Worm (Caenorhabditis elegans) whole organism, late embryonic: Measurements from ENCODE around the gene Y61A9LA.12.
"Not testable (repeated sequence)": the region's sequence is repeated elsewhere in the genome, so short reads cannot be mapped to it uniquely, and the experiment has no call there.

Experiments used
- C08G9.2 ChIP-seq: sonication (generic microtip); optimal IDR thresholded peaks from 2 replicates; lab custom pipeline; 2016; ENCODE audit warnings: mild to moderate bottlenecking, missing genetic modification characterization, moderate library complexity, missing compliant biosample characterization
- C38D4.7 ChIP-seq: fragments of 200-800 bp; sonication (Bioruptor generic); optimal IDR thresholded peaks from 2 replicates; lab custom pipeline; 2018; ENCODE audit warnings: mild to moderate bottlenecking, missing genetic modification characterization, moderate library complexity, missing compliant biosample characterization
- T23F11.4 ChIP-seq: fragments of 200-800 bp; sonication (Bioruptor generic); optimal IDR thresholded peaks from 2 replicates; lab custom pipeline; 2018; ENCODE audit warnings: mild to moderate bottlenecking, missing genetic modification characterization, missing compliant biosample characterization
- ceh-18 ChIP-seq: sonication (generic microtip); optimal IDR thresholded peaks from 2 replicates; lab custom pipeline; 2016; ENCODE audit warnings: missing genetic modification characterization, missing compliant biosample characterization
- ceh-19 ChIP-seq: fragments of 200-800 bp; sonication (Bioruptor generic); optimal IDR thresholded peaks from 2 replicates; lab custom pipeline; 2018; ENCODE audit warnings: mild to moderate bottlenecking, missing genetic modification characterization, missing compliant biosample characterization
- ceh-2 ChIP-seq: sonication (generic microtip); optimal IDR thresholded peaks from 2 replicates; lab custom pipeline; 2016; ENCODE audit warnings: missing genotype, missing genetic modification characterization, missing compliant biosample characterization
- ceh-45 ChIP-seq: fragments of 200-800 bp; sonication (Bioruptor generic); IDR thresholded peaks from 2 replicates; pipeline ENCODE4 v1.3.6; 2022; ENCODE audit warnings: missing genetic modification reagents, missing genetic modification characterization, missing compliant biosample characterization
- ceh-48 ChIP-seq: sonication (generic microtip); optimal IDR thresholded peaks from 2 replicates; lab custom pipeline; 2016; ENCODE audit warnings: missing genetic modification characterization, inconsistent platforms, missing compliant biosample characterization
- ceh-6 ChIP-seq: fragments of 200-800 bp; sonication (Bioruptor generic); optimal IDR thresholded peaks from 2 replicates; lab custom pipeline; 2018; ENCODE audit warnings: mild to moderate bottlenecking, missing genetic modification characterization, missing compliant biosample characterization
- che-1 ChIP-seq: sonication (generic microtip); optimal IDR thresholded peaks from 2 replicates; lab custom pipeline; 2016; ENCODE audit warnings: mild to moderate bottlenecking, missing genetic modification characterization, missing compliant biosample characterization
- dve-1 ChIP-seq: sonication (generic microtip); optimal IDR thresholded peaks from 2 replicates; lab custom pipeline; 2017; ENCODE audit warnings: antibody characterized with exemption, mild to moderate bottlenecking, missing genetic modification characterization, missing compliant biosample characterization
- elt-4 ChIP-seq: sonication (generic microtip); optimal IDR thresholded peaks from 2 replicates; lab custom pipeline; 2016; ENCODE audit warnings: missing genetic modification characterization, missing compliant biosample characterization
- fkh-10 ChIP-seq: fragments of 150-350 bp; optimal IDR thresholded peaks from 2 replicates; lab custom pipeline; 2014; ENCODE audit warnings: missing biosample characterization, missing genetic modification reagents, missing genetic modification characterization
- gmeb-2 ChIP-seq: sonication (generic microtip); optimal IDR thresholded peaks from 2 replicates; lab custom pipeline; 2016; ENCODE audit warnings: missing genetic modification characterization, inconsistent platforms, missing compliant biosample characterization
- hlh-13 ChIP-seq: fragments of 200-800 bp; sonication (Bioruptor generic); optimal IDR thresholded peaks from 2 replicates; lab custom pipeline; 2018; ENCODE audit warnings: mild to moderate bottlenecking, missing genetic modification characterization, missing compliant biosample characterization
- hlh-30 ChIP-seq: sonication (generic microtip); optimal IDR thresholded peaks from 2 replicates; lab custom pipeline; 2017; ENCODE audit warnings: antibody characterized with exemption, missing genetic modification characterization, missing compliant biosample characterization; ENCODE audit not compliant: insufficient read depth
- hlh-8 ChIP-seq: sonication (generic microtip); optimal IDR thresholded peaks from 2 replicates; lab custom pipeline; 2016; ENCODE audit warnings: missing genotype, missing genetic modification characterization, missing compliant biosample characterization
- lin-11 ChIP-seq: fragments of 200-800 bp; sonication (Bioruptor generic); optimal IDR thresholded peaks from 2 replicates; lab custom pipeline; 2018; ENCODE audit warnings: mild to moderate bottlenecking, missing genetic modification characterization, missing compliant biosample characterization
- madf-2 ChIP-seq: sonication (generic microtip); optimal IDR thresholded peaks from 2 replicates; lab custom pipeline; 2017; ENCODE audit warnings: missing genetic modification characterization, missing compliant biosample characterization
- mec-3 ChIP-seq: sonication (generic microtip); optimal IDR thresholded peaks from 2 replicates; lab custom pipeline; 2016; ENCODE audit warnings: borderline replicate concordance, missing genetic modification characterization, missing compliant biosample characterization
- nfya-1 ChIP-seq: sonication (generic microtip); optimal IDR thresholded peaks from 2 replicates; lab custom pipeline; 2017; ENCODE audit warnings: missing genetic modification characterization, mild to moderate bottlenecking, missing compliant biosample characterization, antibody characterized with exemption, moderate library complexity
- nhr-11 ChIP-seq: fragments of 150-350 bp; optimal IDR thresholded peaks from 2 replicates; lab custom pipeline; 2014; ENCODE audit warnings: missing biosample characterization, missing genetic modification characterization
- nhr-232 ChIP-seq: sonication (generic microtip); optimal IDR thresholded peaks from 2 replicates; lab custom pipeline; 2016; ENCODE audit warnings: missing genetic modification characterization, missing compliant biosample characterization
- pag-3 ChIP-seq: sonication (generic microtip); optimal IDR thresholded peaks from 2 replicates; lab custom pipeline; 2016; ENCODE audit warnings: missing compliant biosample characterization, missing genetic modification characterization, borderline replicate concordance
- pax-1 ChIP-seq: fragments of 150-350 bp; optimal IDR thresholded peaks from 2 replicates; lab custom pipeline; 2014; ENCODE audit warnings: missing biosample characterization, missing genetic modification characterization
- syd-9 ChIP-seq: sonication (generic microtip); optimal IDR thresholded peaks from 2 replicates; lab custom pipeline; 2016; ENCODE audit warnings: mild to moderate bottlenecking, missing genetic modification characterization, moderate library complexity, missing compliant biosample characterization
- tbx-7 ChIP-seq: sonication (generic microtip); optimal IDR thresholded peaks from 2 replicates; lab custom pipeline; 2016; ENCODE audit warnings: missing genotype, missing genetic modification characterization, missing compliant biosample characterization
- ttx-3 ChIP-seq: sonication (generic microtip); optimal IDR thresholded peaks from 2 replicates; lab custom pipeline; 2016; ENCODE audit warnings: missing genetic modification reagents, missing genetic modification characterization, missing compliant biosample characterization
- unc-42 ChIP-seq: sonication (generic microtip); optimal IDR thresholded peaks from 2 replicates; lab custom pipeline; 2016; ENCODE audit warnings: missing genotype, missing genetic modification characterization, missing compliant biosample characterization
- unc-55 ChIP-seq: sonication (generic microtip); optimal IDR thresholded peaks from 2 replicates; lab custom pipeline; 2017; ENCODE audit warnings: missing biosample characterization, missing genetic modification reagents, missing genetic modification characterization
- unc-86 ChIP-seq: sonication (generic microtip); optimal IDR thresholded peaks from 2 replicates; lab custom pipeline; 2016; ENCODE audit warnings: missing genetic modification characterization, missing compliant biosample characterization
- ztf-16 ChIP-seq: sonication (generic microtip); optimal IDR thresholded peaks from 2 replicates; lab custom pipeline; 2017; ENCODE audit warnings: missing genetic modification characterization, missing compliant biosample characterization

Y61A9LA.12 gene

DNA sequence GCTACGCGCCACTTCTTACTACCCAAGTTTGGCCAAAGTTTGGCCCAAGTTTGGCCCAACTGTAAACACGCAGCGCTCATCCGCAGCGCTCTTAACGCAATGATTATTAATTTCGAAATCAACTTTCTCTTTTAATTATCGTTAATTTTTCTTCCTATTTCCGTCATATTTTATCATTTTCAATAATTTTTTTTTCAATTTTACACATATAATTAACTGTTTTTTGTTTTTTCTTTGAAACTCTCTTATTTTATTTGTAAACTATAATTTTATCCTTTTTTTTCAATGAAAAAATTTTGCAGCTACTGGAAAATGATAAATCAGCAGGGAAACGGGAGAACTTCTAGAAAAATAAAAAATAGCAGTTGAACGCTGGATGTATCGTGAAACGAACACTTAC is 6.8 kb downstream of the Y61A9LA.12 start, which contains the start of gene Y61A9LA.4:
Y61A9LA.4 (plus strand) TSS at position 301 of the 400 bp plus-strand sequence.
- not testable (repeated sequence) for TF ChIP-seq ceh-18 (tag; lab: Kevin White, UChicago); ceh-48 (tag; lab: Kevin White, UChicago); pag-3

- TF ChIP-seq ceh-6 (no peak), gmeb-2 (tag; lab: Kevin White, UChicago) (no peak), T23F11.4 (GFP tag; lab: Kevin White, UChicago) (no peak), ceh-45 (no peak), hlh-30 (tag; lab: Kevin White, UChicago) (no peak)
Observed at ce11 chrV:4562493-4562892, 8.8 kb downstream of the Y61A9LA.12 start.

DNA sequence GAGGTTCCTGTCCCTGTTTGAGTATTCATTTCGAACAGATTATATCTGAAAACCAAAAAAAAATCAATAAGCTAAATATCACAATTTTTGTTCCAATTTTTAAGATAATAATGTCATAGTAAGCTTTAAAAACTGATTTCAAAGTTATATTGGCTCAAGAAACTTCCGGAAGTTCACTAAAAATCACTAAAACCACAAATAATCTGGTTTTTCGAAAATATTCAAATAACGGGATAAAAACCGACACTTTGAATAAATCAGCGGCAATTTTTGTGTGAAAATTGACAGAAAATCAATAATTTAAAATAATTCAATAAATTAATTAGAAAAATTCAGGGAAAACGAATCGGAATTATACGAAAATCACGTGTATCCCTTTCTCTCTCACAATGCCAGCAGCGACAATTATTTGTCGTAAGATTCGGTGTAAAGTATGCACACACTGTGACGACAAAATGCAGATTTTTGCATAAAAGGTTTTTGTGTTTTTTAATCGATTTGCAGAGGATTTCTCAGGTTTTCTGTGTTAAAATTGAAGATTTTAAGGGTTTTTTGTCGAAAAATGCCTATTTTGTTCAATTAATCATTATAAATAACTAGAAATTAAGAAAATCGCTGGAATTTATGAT is 16.4 kb downstream of the Y61A9LA.12 start, which contains the start of gene sut-2:
sut-2 (minus strand) TSS at position 51 of the 629 bp plus-strand sequence.
- TF ChIP-seq unc-42 (tag; lab: Kevin White, UChicago), result peak; percentile 26
- no peak for TF ChIP-seq pax-1
- no peak for TF ChIP-seq syd-9
- TF ChIP-seq che-1 (tag; lab: Kevin White, UChicago), result no peak
- TF ChIP-seq ztf-16 (tag; lab: Kevin White, UChicago), result no peak
- no peak for TF ChIP-seq tbx-7 (tag; lab: Kevin White, UChicago)
- no peak for TF ChIP-seq unc-55
- no peak for TF ChIP-seq nhr-11 (tag; lab: Kevin White, UChicago)
- TF ChIP-seq hlh-30 (tag; lab: Kevin White, UChicago), result peak; percentile 31
- TF ChIP-seq ceh-2, result no peak
- no peak for TF ChIP-seq elt-4 (tag; lab: Kevin White, UChicago)
- no peak for TF ChIP-seq mec-3 (tag; lab: Kevin White, UChicago)
- no peak for TF ChIP-seq lin-11 (tag; lab: Kevin White, UChicago)
- peak; percentile 37 for TF ChIP-seq ceh-48 (tag; lab: Kevin White, UChicago)
- TF ChIP-seq nhr-232 (tag; lab: Kevin White, UChicago), result no peak
- no peak for TF ChIP-seq hlh-8 (tag; lab: Kevin White, UChicago)
- TF ChIP-seq hlh-13 (GFP tag; lab: Kevin White, UChicago), result no peak
- no peak for TF ChIP-seq ttx-3 (tag; lab: Kevin White, UChicago)
- TF ChIP-seq ceh-19 (GFP tag; lab: Kevin White, UChicago), result no peak
- TF ChIP-seq madf-2 (tag; lab: Kevin White, UChicago), result no peak
- TF ChIP-seq nfya-1 (tag; lab: Kevin White, UChicago), result peak; percentile 21
- TF ChIP-seq, all 69 proteins: peak for 4

ce11 chrV:4570833-4571232 is 17.2 kb downstream of the Y61A9LA.12 start, which contains the start of gene Y61A9LA.3:
TSS of gene Y61A9LA.3 (plus strand) at chrV:4571133.
- TF ChIP-seq ceh-6 (no peak), ceh-48 (tag; lab: Kevin White, UChicago) (no peak), dve-1 (tag; lab: Kevin White, UChicago) (no peak), unc-86 (tag; lab: Kevin White, UChicago) (no peak), unc-55 (no peak), C08G9.2 (no peak), C38D4.7 (GFP tag; lab: Kevin White, UChicago) (no peak), fkh-10 (no peak), hlh-13 (GFP tag; lab: Kevin White, UChicago) (no peak)

ce11 chrV:4571997-4572396 is 18.3 kb downstream of the Y61A9LA.12 start:
- TF ChIP-seq nfya-1 (tag; lab: Kevin White, UChicago), result peak; percentile 98
- TF ChIP-seq che-1 (tag; lab: Kevin White, UChicago), result no peak
